Comparison of ENCODE assay signal across 5 worm cellular contexts in the genomic region with DNA sequence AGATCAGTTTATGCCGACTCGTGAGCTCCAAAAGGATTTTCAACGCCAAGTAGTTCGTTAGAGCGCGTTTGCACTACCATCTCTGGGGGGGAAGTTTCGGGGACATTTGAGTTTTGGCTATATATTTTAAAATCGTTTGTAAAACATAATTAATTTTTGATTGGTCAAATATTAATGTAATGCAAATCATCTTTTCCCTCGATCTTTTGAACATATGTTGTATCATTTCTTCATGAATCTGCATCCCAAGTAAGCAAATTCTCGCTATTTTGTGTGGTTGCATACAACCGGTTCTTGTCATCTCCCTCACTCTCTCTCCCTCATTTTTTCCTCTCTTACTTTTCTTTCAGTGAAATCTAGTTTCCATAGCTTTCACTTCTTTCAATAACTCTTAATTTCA.
TF ChIP-seq lines count a peak whose summit lies in the region.

No protein-coding gene starts in this region.

TF ChIP-seq in whole organism, L1 larva, 84 proteins besides CTCF, POLR2A, EP300 and RAD21 (continues in another document):
- TF ChIP-seq mef-2 (tag; optimal IDR thresholded peaks at IDR 0.05; lab: Kevin White, UChicago) (no peak), lin-39 (tag; optimal IDR thresholded peaks at IDR 0.05; lab: Kevin White, UChicago) (no peak), aly-2 (tag; optimal IDR thresholded peaks at IDR 0.05; lab: Kevin White, UChicago) (no peak), dsc-1 (tag; optimal IDR thresholded peaks at IDR 0.05; lab: Kevin White, UChicago) (peak; percentile 73), vab-15 (tag; optimal IDR thresholded peaks at IDR 0.05; lab: Kevin White, UChicago) (peak; percentile 62), hlh-17 (GFP tag; optimal IDR thresholded peaks at IDR 0.05; lab: Kevin White, UChicago; ENCODE audit: borderline replicate concordance) (no peak), jun-1 (tag; optimal IDR thresholded peaks at IDR 0.05; lab: Kevin White, UChicago) (peak; percentile 39), ama-1 (optimal IDR thresholded peaks at IDR 0.05; lab: Kevin White, UChicago) (no peak), ceh-82 (tag; optimal IDR thresholded peaks at IDR 0.05; lab: Kevin White, UChicago) (no peak), lsy-2 (tag; optimal IDR thresholded peaks at IDR 0.05; lab: Kevin White, UChicago) (peak; percentile 52 to 81), efl-1 (optimal IDR thresholded peaks at IDR 0.05; lab: Kevin White, UChicago) (peak; percentile 59 to 60), efl-1 (GFP tag; optimal IDR thresholded peaks at IDR 0.05 in 1 of 2; lab: Kevin White, UChicago) (peak; percentile 49 to 95), egl-13 (tag; optimal IDR thresholded peaks at IDR 0.05; lab: Kevin White, UChicago) (peak; percentile 70), tlp-1 (tag; optimal IDR thresholded peaks at IDR 0.05; lab: Kevin White, UChicago) (no peak), alr-1 (tag; optimal IDR thresholded peaks at IDR 0.05; lab: Kevin White, UChicago; ENCODE audit: borderline replicate concordance) (no peak), irx-1 (tag; optimal IDR thresholded peaks at IDR 0.05; lab: Kevin White, UChicago) (peak; percentile 34), nhr-12 (tag; optimal IDR thresholded peaks at IDR 0.05; lab: Kevin White, UChicago) (no peak)

TF ChIP-seq in whole organism, L3 larva, 47 proteins besides CTCF, POLR2A, EP300 and RAD21 (continues in another document):
- TF ChIP-seq pha-4 (tag; optimal IDR thresholded peaks at IDR 0.05; lab: Kevin White, UChicago) (peak; percentile 73), skn-1 (tag; optimal IDR thresholded peaks at IDR 0.05; lab: Kevin White, UChicago) (peak; percentile 69), elt-1 (tag; optimal IDR thresholded peaks at IDR 0.05; lab: Kevin White, UChicago) (no peak), ceh-28 (tag; optimal IDR thresholded peaks at IDR 0.05; lab: Kevin White, UChicago) (no peak), nfya-1 (tag; optimal IDR thresholded peaks at IDR 0.05; lab: Kevin White, UChicago; ENCODE audit: insufficient read depth) (peak; percentile 45), tbx-2 (tag; optimal IDR thresholded peaks at IDR 0.05; lab: Kevin White, UChicago) (no peak), pqm-1 (tag; optimal IDR thresholded peaks at IDR 0.05; lab: Kevin White, UChicago) (peak; percentile 9), ama-1 (optimal IDR thresholded peaks at IDR 0.05; lab: Kevin White, UChicago) (no peak), sea-2 (GFP tag; optimal IDR thresholded peaks at IDR 0.05; lab: Kevin White, UChicago) (no peak), unc-39 (tag; optimal IDR thresholded peaks at IDR 0.05; lab: Kevin White, UChicago) (no peak), aly-2 (tag; optimal IDR thresholded peaks at IDR 0.05; lab: Kevin White, UChicago) (no peak), lin-15B (tag; optimal IDR thresholded peaks at IDR 0.05; lab: Kevin White, UChicago) (peak; percentile 72), nhr-237 (tag; optimal IDR thresholded peaks at IDR 0.05; lab: Kevin White, UChicago) (no peak), snpc-4 (tag; optimal IDR thresholded peaks at IDR 0.05; lab: Kevin White, UChicago) (peak; percentile 45), nhr-43 (tag; optimal IDR thresholded peaks at IDR 0.05; lab: Kevin White, UChicago; ENCODE audit: poor library complexity, severe bottlenecking) (peak; percentile 66), zag-1 (tag; optimal IDR thresholded peaks at IDR 0.05; lab: Kevin White, UChicago) (no peak), jun-1 (tag; optimal IDR thresholded peaks at IDR 0.05; lab: Kevin White, UChicago) (peak; percentile 10), egl-27 (tag; optimal IDR thresholded peaks at IDR 0.05; lab: Kevin White, UChicago) (no peak)

TF ChIP-seq in whole organism, early embryonic, 17 proteins besides CTCF, POLR2A, EP300 and RAD21:
- TF ChIP-seq F13C5.2 (tag; optimal IDR thresholded peaks at IDR 0.05; lab: Kevin White, UChicago) (peak; percentile 44), sea-1 (GFP tag; conservative IDR thresholded peaks at IDR 0.05; lab: Robert Waterston, UW) (no peak)

TF ChIP-seq in whole organism, midembryonic, 9 proteins besides CTCF, POLR2A, EP300 and RAD21:
- TF ChIP-seq ztf-23 (GFP tag; IDR thresholded peaks at IDR 0.05; lab: Robert Waterston, UW) = no peak
- TF ChIP-seq T22C8.4 (GFP tag; IDR thresholded peaks at IDR 0.05; lab: Robert Waterston, UW) = no peak
- TF ChIP-seq klf-2 (GFP tag; conservative IDR thresholded peaks at IDR 0.05; lab: Robert Waterston, UW) = no peak
- TF ChIP-seq med-1 (GFP tag; optimal IDR thresholded peaks at IDR 0.05; lab: Kevin White, UChicago; ENCODE audit: insufficient read depth) = no peak
- peak; percentile 46 for TF ChIP-seq cog-1 (tag; optimal IDR thresholded peaks at IDR 0.05; lab: Kevin White, UChicago)

TF ChIP-seq in whole organism, young adult, 124 proteins besides CTCF, POLR2A, EP300 and RAD21:
- TF ChIP-seq bed-2 (GFP tag; IDR thresholded peaks at IDR 0.05; lab: Robert Waterston, UW) = no peak
- TF ChIP-seq F49E8.2 (tag; optimal IDR thresholded peaks at IDR 0.05; lab: Kevin White, UChicago; ENCODE audit: insufficient read depth) = no peak
- TF ChIP-seq let-607 (tag; optimal IDR thresholded peaks at IDR 0.05; lab: Kevin White, UChicago) = peak in 1 of 2 experiments; percentile 6
- TF ChIP-seq K11D2.4 (GFP tag; IDR thresholded peaks at IDR 0.05; lab: Robert Waterston, UW) = no peak
- no peak for TF ChIP-seq lsy-27 (tag; optimal IDR thresholded peaks at IDR 0.05; lab: Kevin White, UChicago; ENCODE audit: borderline replicate concordance, insufficient read depth)
- no peak for TF ChIP-seq ztf-26 (tag; optimal IDR thresholded peaks at IDR 0.05; lab: Kevin White, UChicago)
- no peak for TF ChIP-seq repo-1 (tag; optimal IDR thresholded peaks at IDR 0.05; lab: Kevin White, UChicago)
- no peak for TF ChIP-seq egl-44 (GFP tag; IDR thresholded peaks at IDR 0.05; lab: Robert Waterston, UW)
- TF ChIP-seq F39B2.1 (GFP tag; IDR thresholded peaks at IDR 0.05; lab: Robert Waterston, UW) = no peak
- peak; percentile 44 for TF ChIP-seq attf-5 (GFP tag; optimal IDR thresholded peaks at IDR 0.05; lab: Kevin White, UChicago)
- TF ChIP-seq attf-3 (GFP tag; conservative IDR thresholded peaks at IDR 0.05; lab: Robert Waterston, UW) = 0 out of 2 replicates have a peak, but pooled peaks have one; percentile 18
- TF ChIP-seq madf-8 (GFP tag; conservative IDR thresholded peaks at IDR 0.05; lab: Robert Waterston, UW) = no peak
- TF ChIP-seq cebp-1 (GFP tag; IDR thresholded peaks at IDR 0.05; lab: Robert Waterston, UW) = no peak
- TF ChIP-seq cebp-1 (tag; optimal IDR thresholded peaks at IDR 0.05; lab: Kevin White, UChicago) = peak; percentile 32
- TF ChIP-seq ceh-27 (GFP tag; optimal IDR thresholded peaks at IDR 0.05; lab: Kevin White, UChicago) = peak; percentile 56
- TF ChIP-seq ztf-22 (GFP tag; optimal IDR thresholded peaks at IDR 0.05; lab: Kevin White, UChicago) = no peak
- no peak for TF ChIP-seq ztf-28 (GFP tag; IDR thresholded peaks at IDR 0.05; lab: Robert Waterston, UW)
- TF ChIP-seq T07F8.4 (tag; optimal IDR thresholded peaks at IDR 0.05; lab: Kevin White, UChicago) = no peak
- TF ChIP-seq K12H6.12 (tag; optimal IDR thresholded peaks at IDR 0.05; lab: Kevin White, UChicago) = peak; percentile 43
- TF ChIP-seq tbp1 (GFP tag; optimal IDR thresholded peaks at IDR 0.05; lab: Kevin White, UChicago) = no peak
- no peak for TF ChIP-seq ceh-79 (tag; optimal IDR thresholded peaks at IDR 0.05; lab: Kevin White, UChicago)
- TF ChIP-seq Y95B8A.8 (GFP tag; IDR thresholded peaks at IDR 0.05; lab: Robert Waterston, UW) = no peak
- TF ChIP-seq lin-54 (GFP tag; optimal IDR thresholded peaks at IDR 0.05; lab: Kevin White, UChicago) = no peak
- TF ChIP-seq atf-7 (tag; optimal IDR thresholded peaks at IDR 0.05; lab: Kevin White, UChicago) = no peak
- peak; percentile 91 for TF ChIP-seq ceh-100 (GFP tag; IDR thresholded peaks at IDR 0.05; lab: Robert Waterston, UW)
- TF ChIP-seq Y53F4B.3 (GFP tag; IDR thresholded peaks at IDR 0.05; lab: Robert Waterston, UW) = no peak
- TF ChIP-seq tlf-1 (GFP tag; optimal IDR thresholded peaks at IDR 0.05; lab: Kevin White, UChicago) = no peak
- peak; percentile 2 for TF ChIP-seq ZK185.1 (tag; optimal IDR thresholded peaks at IDR 0.05; lab: Kevin White, UChicago; ENCODE audit: poor library complexity, severe bottlenecking)
- TF ChIP-seq mcd-1 (GFP tag; IDR thresholded peaks at IDR 0.05; lab: Robert Waterston, UW) = peak; percentile 91
- TF ChIP-seq let-526 (GFP tag; IDR thresholded peaks at IDR 0.05; lab: Robert Waterston, UW) = no peak
- TF ChIP-seq aptf-2 (GFP tag; conservative IDR thresholded peaks at IDR 0.05; lab: Robert Waterston, UW) = no peak
- TF ChIP-seq hlh-12 (tag; optimal IDR thresholded peaks at IDR 0.05; lab: Kevin White, UChicago) = no peak
- TF ChIP-seq ztf-18 (tag; optimal IDR thresholded peaks at IDR 0.05; lab: Kevin White, UChicago) = peak; percentile 30
- no peak for TF ChIP-seq T26A5.8 (tag; optimal IDR thresholded peaks at IDR 0.05; lab: Kevin White, UChicago)
- TF ChIP-seq hmg-1.2 (GFP tag; IDR thresholded peaks at IDR 0.05; lab: Robert Waterston, UW) = peak; percentile 10; the same call in 1 of the 2 replicates
- TF ChIP-seq dox-1 (GFP tag; IDR thresholded peaks at IDR 0.05; lab: Robert Waterston, UW) = peak; percentile 58; the same call in 1 of the 2 replicates
- no peak for TF ChIP-seq ztf-3 (GFP tag; optimal IDR thresholded peaks at IDR 0.05; lab: Kevin White, UChicago)
- TF ChIP-seq ztf-6 (GFP tag; IDR thresholded peaks at IDR 0.05; lab: Robert Waterston, UW) = no peak
- peak; percentile 31 for TF ChIP-seq lin-40 (tag; optimal IDR thresholded peaks at IDR 0.05; lab: Kevin White, UChicago)
- TF ChIP-seq ztf-25 (GFP tag; IDR thresholded peaks at IDR 0.05; lab: Robert Waterston, UW) = no peak
- no peak for TF ChIP-seq bed-1 (GFP tag; IDR thresholded peaks at IDR 0.05; lab: Robert Waterston, UW)
- TF ChIP-seq lin-26 (GFP tag; IDR thresholded peaks at IDR 0.05; lab: Robert Waterston, UW) = no peak
- TF ChIP-seq nhr-80 (tag; optimal IDR thresholded peaks at IDR 0.05; lab: Kevin White, UChicago) = peak; percentile 16
- no peak for TF ChIP-seq hmg-20 (GFP tag; IDR thresholded peaks at IDR 0.05; lab: Robert Waterston, UW)
- TF ChIP-seq snpc-4 (GFP tag; optimal IDR thresholded peaks at IDR 0.05; lab: Kevin White, UChicago) = no peak
- TF ChIP-seq snpc-4 (tag; optimal IDR thresholded peaks at IDR 0.05; lab: Kevin White, UChicago) = peak in 2 of 4 experiments; percentile 14 to 23

Comparison
In these comparisons a context has a peak if more than half of its experiments do, and no peak if none do; other contexts are left out.
1. Of the 8 proteins assayed by ChIP-seq in both whole organism, young adult and whole organism, L1 larva: peak only in whole organism, young adult: none; only in whole organism, L1 larva: dpl-1, efl-1, lin-35, nhr-90 and unc-130; in both: none; in neither: 2; mixed calls (peak in some experiments, not most) for 1.